Fruit fly (Drosophila melanogaster) whole organism, embryonic: ENCODE results near the gene Son.

ENCODE experiments used
- Atf6 ChIP-seq: fragments of 200-800 bp; sonication (Bioruptor generic); IDR thresholded peaks from 2 replicates; pipeline ENCODE4 v1.3.6; 2022; ENCODE audit warnings: missing biosample characterization, missing genetic modification characterization
- CG10147 ChIP-seq: fragments of 200-800 bp; sonication (Bioruptor generic); optimal IDR thresholded peaks from 2 replicates; lab custom pipeline; 2019; ENCODE audit warnings: missing biosample characterization, mild to moderate bottlenecking, missing genetic modification characterization, moderate library complexity
- CG11247 ChIP-seq: fragments of 200-800 bp; sonication (Bioruptor generic); IDR thresholded peaks from 2 replicates; pipeline ENCODE4 v1.3.6; 2022; ENCODE audit warnings: missing biosample characterization, missing genetic modification characterization
- CG16863 ChIP-seq: fragments of 200-800 bp; sonication (Bioruptor generic); optimal IDR thresholded peaks from 3 replicates; lab custom pipeline; 2016; ENCODE audit warnings: missing biosample characterization, missing genetic modification characterization
- CG2116 ChIP-seq: fragments of 200-800 bp; sonication (Bioruptor generic); optimal IDR thresholded peaks from 3 replicates; lab custom pipeline; 2018; ENCODE audit warnings: missing biosample characterization, mild to moderate bottlenecking, missing genetic modification characterization
- CG2712 ChIP-seq: fragments of 200-800 bp; optimal IDR thresholded peaks from 3 replicates; lab custom pipeline; 2019; ENCODE audit warnings: missing biosample characterization, mild to moderate bottlenecking, missing genetic modification characterization, moderate library complexity
- CG30431 ChIP-seq: fragments of 200-800 bp; sonication (Bioruptor generic); optimal IDR thresholded peaks from 2 replicates; lab custom pipeline; 2017; ENCODE audit warnings: missing biosample characterization, missing genetic modification characterization
- CG3065 ChIP-seq: fragments of 200-800 bp; sonication (Bioruptor generic); optimal IDR thresholded peaks from 2 replicates; lab custom pipeline; 2016; ENCODE audit warnings: missing biosample characterization, missing genetic modification characterization
- CG31224 ChIP-seq: fragments of 200-800 bp; sonication (Bioruptor generic); IDR thresholded peaks from 2 replicates; pipeline ENCODE4 v1.3.6; 2022; ENCODE audit warnings: missing biosample characterization, missing genetic modification characterization
- CG33557 ChIP-seq: fragments of 200-800 bp; sonication (Bioruptor generic); optimal IDR thresholded peaks from 2 replicates; lab custom pipeline; 2019; ENCODE audit warnings: missing biosample characterization, mild to moderate bottlenecking, missing genetic modification characterization, moderate library complexity
- CG4360 ChIP-seq: fragments of 200-800 bp; sonication (Bioruptor generic); IDR thresholded peaks from 2 replicates; pipeline ENCODE4 v1.3.6; 2022; ENCODE audit warnings: missing biosample characterization, missing genetic modification characterization
- CG4617 ChIP-seq: fragments of 200-800 bp; sonication (Bioruptor generic); optimal IDR thresholded peaks from 3 replicates; lab custom pipeline; 2016; ENCODE audit warnings: missing biosample characterization, missing genetic modification characterization, borderline replicate concordance
- CG4730 ChIP-seq: fragments of 200-800 bp; sonication (Bioruptor generic); IDR thresholded peaks from 2 replicates; pipeline ENCODE4 v1.3.6; 2022; ENCODE audit warnings: missing biosample characterization, missing genetic modification characterization
- CG4854 ChIP-seq: fragments of 200-800 bp; sonication (Bioruptor generic); optimal IDR thresholded peaks from 2 replicates; lab custom pipeline; 2016; ENCODE audit warnings: missing biosample characterization, missing genetic modification characterization, inconsistent platforms
- CG6175 ChIP-seq: fragments of 200-800 bp; sonication (Bioruptor generic); IDR thresholded peaks from 3 replicates; pipeline ENCODE4 v1.3.6; 2022; ENCODE audit warnings: missing biosample characterization, missing genetic modification characterization
- CG6654 ChIP-seq: fragments of 200-800 bp; sonication (Bioruptor generic); optimal IDR thresholded peaks from 2 replicates; lab custom pipeline; 2017; ENCODE audit warnings: missing biosample characterization, mild to moderate bottlenecking, missing genetic modification characterization
- CG6683 ChIP-seq: fragments of 200-800 bp; sonication (Bioruptor generic); optimal IDR thresholded peaks from 2 replicates; lab custom pipeline; 2017; ENCODE audit warnings: missing biosample characterization, mild to moderate bottlenecking, missing genetic modification characterization, missing genetic modification reagents
- CG6689 ChIP-seq: fragments of 200-800 bp; sonication (Bioruptor generic); IDR thresholded peaks from 2 replicates; pipeline ENCODE4 v1.3.6; 2022; ENCODE audit warnings: missing biosample characterization, missing genetic modification characterization
- CG8089 ChIP-seq: fragments of 200-800 bp; sonication (Bioruptor generic); optimal IDR thresholded peaks from 3 replicates; lab custom pipeline; 2016; ENCODE audit warnings: missing biosample characterization, missing genetic modification characterization
- CG9727 ChIP-seq: fragments of 200-800 bp; sonication (Bioruptor generic); optimal IDR thresholded peaks from 3 replicates; lab custom pipeline; 2017; ENCODE audit warnings: missing biosample characterization, mild to moderate bottlenecking, missing genetic modification characterization
- D ChIP-seq, 2 experiments: fragments of 200-800 bp in 1 of 2; fragments of >200 bp in 1 of 2; sonication (Bioruptor generic) in 1 of 2; optimal IDR thresholded peaks; 2 replicates in 1 of 2; 3 replicates in 1 of 2; lab custom pipeline; 2017; ENCODE audit warnings: mild to moderate bottlenecking in 1 of 2, missing biosample characterization in 1 of 2, missing genetic modification characterization in 1 of 2, missing genetic modification reagents in 1 of 2
- Drgx ChIP-seq: fragments of 200-800 bp; sonication (Bioruptor generic); IDR thresholded peaks from 2 replicates; pipeline ENCODE4 v1.3.6; 2022; ENCODE audit warnings: missing biosample characterization, missing genetic modification characterization
- E2f1 ChIP-seq: fragments of 200-800 bp; sonication (Bioruptor generic); IDR thresholded peaks from 2 replicates; pipeline ENCODE4 v1.3.6; 2022; ENCODE audit warnings: missing biosample characterization, missing genetic modification characterization
- Nf-YB ChIP-seq: fragments of 200-800 bp; sonication (Bioruptor generic); optimal IDR thresholded peaks from 3 replicates; lab custom pipeline; 2019; ENCODE audit warnings: missing biosample characterization, mild to moderate bottlenecking, missing genetic modification characterization, moderate library complexity
- Oli ChIP-seq: fragments of 200-800 bp; sonication (Bioruptor generic); optimal IDR thresholded peaks from 2 replicates; lab custom pipeline; 2018; ENCODE audit warnings: missing biosample characterization, mild to moderate bottlenecking, missing genetic modification characterization, moderate library complexity
- Ptx1 ChIP-seq: fragments of 200-800 bp; sonication (Bioruptor generic); IDR thresholded peaks from 2 replicates; pipeline ENCODE4 v1.3.6; 2022; ENCODE audit warnings: missing biosample characterization, missing genetic modification characterization
- Stat92E ChIP-seq, 3 experiments: fragments of >200 bp in 2 of 3; fragments of 200-800 bp in 1 of 3; sonication (Bioruptor generic) in 1 of 3; optimal IDR thresholded peaks; 2 replicates each; lab custom pipeline; 2017 to 2019; ENCODE audit warnings: missing biosample characterization in 3 of 3, missing genetic modification characterization in 3 of 3, mild to moderate bottlenecking in 1 of 3, moderate library complexity in 1 of 3
- Xbp1 ChIP-seq: fragments of 200-800 bp; sonication (Bioruptor generic); optimal IDR thresholded peaks from 3 replicates; lab custom pipeline; 2016; ENCODE audit warnings: missing biosample characterization, mild to moderate bottlenecking, missing genetic modification characterization
- az2 ChIP-seq: fragments of 200-800 bp; sonication (Bioruptor generic); optimal IDR thresholded peaks from 3 replicates; lab custom pipeline; 2016; ENCODE audit warnings: missing biosample characterization, missing genetic modification characterization
- br ChIP-seq: fragments of >200 bp; optimal IDR thresholded peaks from 2 replicates; lab custom pipeline; 2017
- bsh ChIP-seq, 2 experiments: fragments of 200-800 bp; sonication (Bioruptor generic); optimal IDR thresholded peaks; 2 replicates each; lab custom pipeline; 2017 to 2018; ENCODE audit warnings: mild to moderate bottlenecking in 2 of 2, missing biosample characterization in 2 of 2, missing genetic modification characterization in 2 of 2, moderate library complexity in 1 of 2
- chif ChIP-seq, 2 experiments: fragments of 200-800 bp; sonication (Bioruptor generic); optimal IDR thresholded peaks; 3 replicates each; lab custom pipeline; 2016; ENCODE audit warnings: missing biosample characterization in 2 of 2, missing genetic modification characterization in 2 of 2
- da ChIP-seq: fragments of 200-800 bp; sonication (Bioruptor generic); optimal IDR thresholded peaks from 2 replicates; lab custom pipeline; 2016; ENCODE audit warnings: missing biosample characterization, missing genetic modification characterization
- dan ChIP-seq: fragments of 200-800 bp; sonication (Bioruptor generic); IDR thresholded peaks from 2 replicates; pipeline ENCODE4 v1.3.6; 2022; ENCODE audit warnings: missing biosample characterization, missing genetic modification characterization
- danr ChIP-seq: fragments of 200-800 bp; sonication (Bioruptor generic); IDR thresholded peaks from 2 replicates; pipeline ENCODE4 v1.3.6; 2022; ENCODE audit warnings: missing biosample characterization, missing genetic modification characterization
- gcm ChIP-seq: fragments of 200-800 bp; sonication (Bioruptor generic); optimal IDR thresholded peaks from 2 replicates; lab custom pipeline; 2019; ENCODE audit warnings: missing biosample characterization, mild to moderate bottlenecking, missing genetic modification characterization, moderate library complexity
- jumu ChIP-seq: fragments of 200-800 bp; sonication (Bioruptor generic); optimal IDR thresholded peaks from 3 replicates; lab custom pipeline; 2016; ENCODE audit warnings: missing biosample characterization, missing genetic modification characterization
- nerfin-2 ChIP-seq: fragments of 200-800 bp; sonication (Bioruptor generic); IDR thresholded peaks from 2 replicates; pipeline ENCODE4 v1.3.6; 2022; ENCODE audit warnings: missing biosample characterization, missing genetic modification characterization; ENCODE audit not compliant: partially characterized antibody
- phol ChIP-seq: fragments of 200-800 bp; sonication (Bioruptor generic); optimal IDR thresholded peaks from 3 replicates; lab custom pipeline; 2018; ENCODE audit warnings: missing biosample characterization, mild to moderate bottlenecking, missing genetic modification characterization, moderate library complexity
- prd ChIP-seq, 3 experiments: fragments of >200 bp in 2 of 3; fragments of 200-800 bp in 1 of 3; sonication (Bioruptor generic) in 1 of 3; optimal IDR thresholded peaks in 2 of 3; IDR thresholded peaks in 1 of 3; 2 replicates in 2 of 3; 3 replicates in 1 of 3; pipeline versions ENCODE4 v1.3.6 to Lab custom; 2017 to 2022; ENCODE audit warnings: missing biosample characterization in 1 of 3, missing genetic modification characterization in 1 of 3
- pros ChIP-seq: fragments of 200-800 bp; sonication (Bioruptor generic); optimal IDR thresholded peaks from 3 replicates; lab custom pipeline; 2019; ENCODE audit warnings: missing biosample characterization, mild to moderate bottlenecking, missing genetic modification characterization, moderate library complexity
- psq ChIP-seq: fragments of 200-800 bp; sonication (Bioruptor generic); optimal IDR thresholded peaks from 2 replicates; lab custom pipeline; 2017; ENCODE audit warnings: missing biosample characterization, missing genetic modification characterization
- pum ChIP-seq: fragments of 200-800 bp; sonication (Bioruptor generic); optimal IDR thresholded peaks from 2 replicates; lab custom pipeline; 2016; ENCODE audit warnings: missing biosample characterization, missing genetic modification characterization
- rib ChIP-seq: fragments of 200-800 bp; sonication (Bioruptor generic); IDR thresholded peaks from 2 replicates; pipeline ENCODE4 v1.3.6; 2022; ENCODE audit warnings: missing biosample characterization, missing genetic modification characterization
- row ChIP-seq: fragments of 200-800 bp; sonication (Bioruptor generic); IDR thresholded peaks from 3 replicates; pipeline ENCODE4 v1.3.6; 2022; ENCODE audit warnings: missing biosample characterization, missing genetic modification characterization
- shn ChIP-seq: fragments of 200-800 bp; sonication (Bioruptor generic); optimal IDR thresholded peaks from 3 replicates; lab custom pipeline; 2016; ENCODE audit warnings: missing biosample characterization, missing genetic modification characterization
- slbo ChIP-seq: fragments of 200-800 bp; sonication (Bioruptor generic); IDR thresholded peaks from 2 replicates; pipeline ENCODE4 v1.3.6; 2022; ENCODE audit warnings: missing biosample characterization, missing genetic modification characterization
- stc ChIP-seq: fragments of 200-800 bp; sonication (Bioruptor generic); IDR thresholded peaks from 2 replicates; pipeline ENCODE4 v1.3.6; 2022; ENCODE audit warnings: missing biosample characterization, missing genetic modification characterization
- trem ChIP-seq: fragments of 200-800 bp; optimal IDR thresholded peaks from 3 replicates; lab custom pipeline; 2019; ENCODE audit warnings: missing biosample characterization, mild to moderate bottlenecking, missing genetic modification characterization, moderate library complexity
- vvl ChIP-seq: fragments of 200-800 bp; sonication (Bioruptor generic); IDR thresholded peaks from 2 replicates; pipeline ENCODE4 v1.3.6; 2022; ENCODE audit warnings: missing biosample characterization, missing genetic modification characterization

Gene Son

DNA sequence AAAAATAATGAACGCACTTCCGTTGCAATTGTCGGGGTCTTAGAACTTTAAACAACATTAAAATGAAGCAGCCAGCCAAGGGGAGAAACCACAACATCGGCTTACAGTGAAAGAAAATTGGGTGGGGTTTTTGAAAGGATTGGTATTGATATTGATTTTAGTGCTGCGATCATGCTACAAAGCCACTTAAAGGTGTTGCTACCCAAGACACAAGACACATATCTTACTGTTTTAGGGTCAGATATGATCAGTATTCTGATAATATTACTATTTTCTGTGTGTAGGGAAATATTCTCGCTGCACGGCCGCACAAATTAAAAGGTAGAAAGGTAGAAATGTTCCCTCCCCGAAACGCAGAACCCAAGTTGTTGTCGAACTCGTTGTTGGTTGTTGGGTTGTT is 27.2 kb downstream of the Son start (continued):
- TF ChIP-seq CG6654 (GFP tag; lab: Kevin White, UChicago) (no peak), bsh (GFP tag; optimal IDR thresholded peaks at IDR 0.05; lab: Kevin White, UChicago) (peak; percentile 47 to 77), psq (GFP tag; lab: Kevin White, UChicago) (no peak), CG2712 (tag; lab: Kevin White, UChicago) (peak; percentile 81), CG16863 (GFP tag; lab: Kevin White, UChicago) (peak; percentile 23), CG4854 (no peak), vvl (GFP tag; lab: Robert Waterston, UW) (peak; percentile 61; the same call in 1 of the 2 replicates), CG4617 (GFP tag; lab: Kevin White, UChicago) (no peak), CG6689 (GFP tag; lab: Robert Waterston, UW) (peak; percentile 55; the same call in 1 of the 2 replicates), br (lab: Kevin White, UChicago) (no peak), CG33557 (GFP tag; lab: Kevin White, UChicago) (peak; percentile 56), nerfin-2 (GFP tag; lab: Robert Waterston, UW) (no peak), Atf6 (no peak), Drgx (GFP tag; lab: Robert Waterston, UW) (peak; percentile 46; the same call in 1 of the 2 replicates), rib (GFP tag; lab: Robert Waterston, UW) (no peak), danr (GFP tag; lab: Robert Waterston, UW) (no peak), Ptx1 (0 out of 2 replicates have a peak, but pooled peaks have one; percentile 10), CG11247 (GFP tag; lab: Robert Waterston, UW) (no peak), CG3065 (GFP tag; lab: Kevin White, UChicago) (peak; percentile 9), gcm (GFP tag; lab: Kevin White, UChicago) (no peak), CG4360 (GFP tag; lab: Robert Waterston, UW) (no peak), CG6175 (GFP tag; lab: Robert Waterston, UW) (no peak), az2 (GFP tag; lab: Kevin White, UChicago) (peak; percentile 31), CG10147 (GFP tag; lab: Kevin White, UChicago) (no peak), CG30431 (GFP tag; lab: Kevin White, UChicago) (peak; percentile 49), CG6683 (GFP tag; lab: Kevin White, UChicago) (no peak), trem (tag; lab: Kevin White, UChicago) (peak; percentile 41), D (optimal IDR thresholded peaks at IDR 0.05; lab: Kevin White, UChicago) (no peak), D (GFP tag; optimal IDR thresholded peaks at IDR 0.05; lab: Kevin White, UChicago) (peak; percentile 51), CG9727 (GFP tag; lab: Kevin White, UChicago) (peak; percentile 74), pros (peak; percentile 38), Oli (tag; lab: Kevin White, UChicago) (peak; percentile 4), CG4730 (GFP tag; lab: Robert Waterston, UW) (no peak), slbo (GFP tag; lab: Robert Waterston, UW) (0 out of 2 replicates have a peak, but pooled peaks have one; percentile 3), stc (GFP tag; lab: Robert Waterston, UW) (no peak), phol (peak; percentile 62), E2f1 (GFP tag; lab: Robert Waterston, UW) (0 out of 2 replicates have a peak, but pooled peaks have one; percentile 14), chif (GFP tag; optimal IDR thresholded peaks at IDR 0.05; lab: Kevin White, UChicago) (peak; percentile 55 to 69), row (GFP tag; lab: Robert Waterston, UW) (peak; percentile 43; the same call in 2 of the 3 replicates), Xbp1 (GFP tag; lab: Kevin White, UChicago) (peak; percentile 9), prd (optimal IDR thresholded peaks at IDR 0.05; lab: Kevin White, UChicago) (no peak), prd (GFP tag; IDR thresholded peaks at IDR 0.05; lab: Robert Waterston, UW) (peak; percentile 77), jumu (GFP tag; lab: Kevin White, UChicago) (peak; percentile 35), Nf-YB (GFP tag; lab: Kevin White, UChicago) (no peak), CG8089 (GFP tag; lab: Kevin White, UChicago) (peak; percentile 14), shn (GFP tag; lab: Kevin White, UChicago) (no peak), Stat92E (GFP tag; optimal IDR thresholded peaks at IDR 0.05; lab: Kevin White, UChicago) (peak in 1 of 3 experiments; percentile 30), CG31224 (GFP tag; lab: Robert Waterston, UW) (no peak), CG2116 (GFP tag; lab: Kevin White, UChicago) (no peak), dan (GFP tag; lab: Robert Waterston, UW) (no peak), da (GFP tag; lab: Kevin White, UChicago) (no peak), pum (GFP tag; lab: Kevin White, UChicago) (peak; percentile 26)
